Fruit fly (Drosophila melanogaster) whole organism, prepupa: Measurements from ENCODE around the gene Inx7.

ENCODE experiments used
- Blimp-1 ChIP-seq: fragments of 200-800 bp; sonication (Bioruptor generic); optimal IDR thresholded peaks from 3 replicates; lab custom pipeline; 2017; ENCODE audit warnings: missing biosample characterization, missing genetic modification characterization, mild to moderate bottlenecking, moderate library complexity, missing genetic modification reagents
- CG10631 ChIP-seq: fragments of 200-800 bp; sonication (Bioruptor generic); optimal IDR thresholded peaks from 2 replicates; lab custom pipeline; 2016; ENCODE audit warnings: missing biosample characterization, missing genetic modification characterization
- CG10669 ChIP-seq: fragments of 200-800 bp; sonication (Bioruptor generic); optimal IDR thresholded peaks from 3 replicates; lab custom pipeline; 2018; ENCODE audit warnings: missing biosample characterization, mild to moderate bottlenecking, missing genetic modification characterization, moderate library complexity
- CG11762 ChIP-seq: fragments of 200-800 bp; sonication (Bioruptor generic); optimal IDR thresholded peaks from 3 replicates; lab custom pipeline; 2016; ENCODE audit warnings: missing biosample characterization, missing genetic modification characterization; ENCODE audit not compliant: insufficient read depth
- CG11902 ChIP-seq: fragments of 200-800 bp; sonication (Bioruptor generic); optimal IDR thresholded peaks from 3 replicates; lab custom pipeline; 2016; ENCODE audit warnings: missing biosample characterization, missing genetic modification characterization
- CG15336 ChIP-seq: fragments of 200-800 bp; sonication (Bioruptor generic); IDR thresholded peaks from 2 replicates; pipeline ENCODE4 v1.3.6; 2022; ENCODE audit warnings: missing biosample characterization, missing genetic modification characterization
- CG31627 ChIP-seq: fragments of 200-800 bp; sonication (Bioruptor generic); optimal IDR thresholded peaks from 3 replicates; lab custom pipeline; 2016; ENCODE audit warnings: missing biosample characterization, missing genetic modification characterization
- CG32006 ChIP-seq: fragments of 200-800 bp; sonication (Bioruptor generic); optimal IDR thresholded peaks from 3 replicates; lab custom pipeline; 2017; ENCODE audit warnings: missing biosample characterization, mild to moderate bottlenecking, missing genetic modification characterization
- CG34406 ChIP-seq: fragments of 200-800 bp; sonication (Bioruptor generic); optimal IDR thresholded peaks from 3 replicates; lab custom pipeline; 2016; ENCODE audit warnings: missing biosample characterization, missing genetic modification characterization
- CG6163 ChIP-seq: fragments of 200-800 bp; sonication (Bioruptor generic); IDR thresholded peaks from 3 replicates; pipeline ENCODE4 v1.3.6; 2022; ENCODE audit warnings: missing biosample characterization, missing genetic modification characterization
- CG6276 ChIP-seq: fragments of 200-800 bp; sonication (Bioruptor generic); optimal IDR thresholded peaks from 2 replicates; lab custom pipeline; 2017; ENCODE audit warnings: missing biosample characterization, mild to moderate bottlenecking, missing genetic modification characterization
- CG6792 ChIP-seq: fragments of 200-800 bp; sonication (Bioruptor generic); optimal IDR thresholded peaks from 3 replicates; lab custom pipeline; 2016; ENCODE audit warnings: missing biosample characterization, missing genetic modification characterization
- CG6808 ChIP-seq: fragments of 200-800 bp; sonication (Bioruptor generic); optimal IDR thresholded peaks from 3 replicates; lab custom pipeline; 2017; ENCODE audit warnings: missing biosample characterization, missing genetic modification characterization, mild to moderate bottlenecking, moderate library complexity, missing genetic modification reagents
- CG7368 ChIP-seq: fragments of 200-800 bp; sonication (Bioruptor generic); optimal IDR thresholded peaks from 3 replicates; lab custom pipeline; 2016; ENCODE audit warnings: missing biosample characterization, missing genetic modification characterization
- CG8119 ChIP-seq: fragments of 200-800 bp; sonication (Bioruptor generic); IDR thresholded peaks from 3 replicates; pipeline ENCODE4 v1.3.6; 2022; ENCODE audit warnings: missing biosample characterization, missing genetic modification characterization
- CG8319 ChIP-seq: fragments of 200-800 bp; sonication (Bioruptor generic); optimal IDR thresholded peaks from 3 replicates; lab custom pipeline; 2016; ENCODE audit warnings: missing biosample characterization, missing genetic modification characterization
- CG8632 ChIP-seq: fragments of 200-800 bp; sonication (Bioruptor generic); optimal IDR thresholded peaks from 3 replicates; lab custom pipeline; 2016; ENCODE audit warnings: missing biosample characterization, missing genetic modification characterization
- Eip75B ChIP-seq: fragments of 200-800 bp; sonication (Bioruptor generic); optimal IDR thresholded peaks from 3 replicates; lab custom pipeline; 2016; ENCODE audit warnings: missing biosample characterization, missing genetic modification characterization
- Eip78C ChIP-seq: fragments of 200-800 bp; sonication (Bioruptor generic); peaks from one replicate; lab custom pipeline; 2016; ENCODE audit warnings: missing biosample characterization, missing genetic modification characterization
- Eip93F ChIP-seq: fragments of 200-800 bp; sonication (Bioruptor generic); optimal IDR thresholded peaks from 2 replicates; lab custom pipeline; 2016; ENCODE audit warnings: missing biosample characterization, mild to moderate bottlenecking, missing genetic modification characterization
- Hr38 ChIP-seq: sonication (Bioruptor generic); optimal IDR thresholded peaks from 2 replicates; lab custom pipeline; 2016; ENCODE audit warnings: missing biosample characterization, missing genetic modification characterization
- Hr39 ChIP-seq: fragments of 200-800 bp; sonication (Bioruptor generic); optimal IDR thresholded peaks from 2 replicates; lab custom pipeline; 2016; ENCODE audit warnings: missing biosample characterization, missing genetic modification characterization
- Hr4 ChIP-seq: fragments of 200-800 bp; sonication (Bioruptor generic); optimal IDR thresholded peaks from 3 replicates; lab custom pipeline; 2016; ENCODE audit warnings: missing biosample characterization, missing genetic modification characterization
- Lpt ChIP-seq: fragments of 200-800 bp; sonication (Bioruptor generic); optimal IDR thresholded peaks from 3 replicates; lab custom pipeline; 2016; ENCODE audit warnings: missing biosample characterization, missing genetic modification characterization
- Met ChIP-seq: fragments of 200-800 bp; sonication (Bioruptor generic); optimal IDR thresholded peaks from 3 replicates; lab custom pipeline; 2016; ENCODE audit warnings: missing biosample characterization, missing genetic modification characterization
- Sox15 ChIP-seq: fragments of 200-800 bp; sonication (Bioruptor generic); optimal IDR thresholded peaks from 3 replicates; lab custom pipeline; 2016; ENCODE audit warnings: missing biosample characterization, missing genetic modification characterization
- acj6 ChIP-seq: fragments of 200-800 bp; sonication (Bioruptor generic); optimal IDR thresholded peaks from 3 replicates; lab custom pipeline; 2016; ENCODE audit warnings: missing biosample characterization, missing genetic modification characterization
- cyc ChIP-seq: fragments of 200-800 bp; sonication (Bioruptor generic); optimal IDR thresholded peaks from 3 replicates; lab custom pipeline; 2016; ENCODE audit warnings: missing biosample characterization, missing genetic modification characterization
- dac ChIP-seq: fragments of 200-800 bp; sonication (Bioruptor generic); optimal IDR thresholded peaks from 2 replicates; lab custom pipeline; 2017; ENCODE audit warnings: missing biosample characterization, mild to moderate bottlenecking, missing genetic modification characterization
- eg ChIP-seq: fragments of 200-800 bp; sonication (Bioruptor generic); IDR thresholded peaks from 3 replicates; pipeline ENCODE4 v1.3.6; 2022; ENCODE audit warnings: missing biosample characterization, missing genetic modification characterization
- esn ChIP-seq: fragments of 200-800 bp; sonication (Bioruptor generic); optimal IDR thresholded peaks from 2 replicates; lab custom pipeline; 2016; ENCODE audit warnings: missing biosample characterization, mild to moderate bottlenecking, missing genetic modification characterization, moderate library complexity
- fd85E ChIP-seq: fragments of 200-800 bp; sonication (Bioruptor generic); optimal IDR thresholded peaks from 3 replicates; lab custom pipeline; 2016; ENCODE audit warnings: missing biosample characterization, missing genetic modification characterization
- pdm3 ChIP-seq: fragments of 200-800 bp; sonication (Bioruptor generic); optimal IDR thresholded peaks from 3 replicates; lab custom pipeline; 2016; ENCODE audit warnings: missing biosample characterization, missing genetic modification characterization
- spab ChIP-seq: fragments of 200-800 bp; sonication (Bioruptor generic); optimal IDR thresholded peaks from 2 replicates; lab custom pipeline; 2017; ENCODE audit warnings: missing biosample characterization, mild to moderate bottlenecking, missing genetic modification characterization, missing genetic modification reagents
- ss ChIP-seq, 2 experiments: fragments of 200-800 bp; sonication (Bioruptor generic); optimal IDR thresholded peaks; 2 replicates in 1 of 2; 3 replicates in 1 of 2; lab custom pipeline; 2017 to 2018; ENCODE audit warnings: mild to moderate bottlenecking in 2 of 2, missing biosample characterization in 2 of 2, missing genetic modification characterization in 2 of 2, moderate library complexity in 1 of 2
- svp ChIP-seq: fragments of 200-800 bp; sonication (Bioruptor generic); peaks from one replicate; lab custom pipeline; 2016; ENCODE audit warnings: missing biosample characterization, missing genetic modification characterization
- vri ChIP-seq: fragments of 200-800 bp; sonication (Bioruptor generic); optimal IDR thresholded peaks from 3 replicates; lab custom pipeline; 2016; ENCODE audit warnings: missing biosample characterization, mild to moderate bottlenecking, missing genetic modification characterization

Inx7 gene

DNA sequence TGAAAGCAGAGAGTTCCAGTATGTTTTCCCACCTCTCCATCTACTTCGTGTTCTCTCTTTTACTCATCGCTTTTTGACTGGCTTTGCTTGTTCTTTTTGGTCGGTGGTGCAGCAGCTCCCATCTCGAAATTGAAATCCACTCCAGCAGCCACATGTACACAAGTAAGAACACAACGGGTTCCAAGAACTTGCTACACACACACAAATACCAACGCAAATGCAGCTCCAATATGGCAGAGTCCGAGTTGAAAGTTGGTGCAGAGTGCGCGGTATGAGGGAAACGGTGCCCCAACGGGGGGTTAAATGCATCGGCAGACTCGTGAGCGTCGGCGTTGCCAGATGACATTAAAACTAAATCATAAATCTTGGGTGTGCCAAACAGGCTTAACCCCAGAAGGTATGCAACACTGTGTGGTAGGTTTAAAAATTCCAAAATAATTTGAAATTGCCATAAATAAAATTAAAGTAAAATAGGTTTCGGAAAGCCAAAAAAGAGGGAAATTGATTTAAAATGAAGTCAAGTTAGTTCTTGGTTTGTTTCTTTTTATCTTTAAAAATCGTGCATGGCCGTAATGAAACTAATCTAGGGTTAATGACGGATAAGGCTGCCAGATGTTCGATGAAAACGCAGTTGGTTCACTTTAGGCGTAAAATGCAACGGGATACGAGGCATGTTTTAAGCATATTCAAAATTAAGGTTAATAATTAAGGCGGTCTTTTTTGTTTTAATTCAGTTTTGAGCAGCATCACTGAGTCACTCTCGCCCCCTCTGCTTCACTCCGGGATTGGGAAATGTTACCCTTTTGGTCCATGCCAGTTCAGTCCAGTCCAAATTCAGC is 4.5 kb upstream of the Inx7 start (continued):
- peak; percentile 82 for TF ChIP-seq CG6808 (GFP tag; lab: Kevin White, UChicago)
- peak; percentile 88 for TF ChIP-seq CG32006
- peak; percentile 78 for TF ChIP-seq CG8632 (GFP tag; lab: Kevin White, UChicago)
- TF ChIP-seq fd85E, result peak; percentile 21
- TF ChIP-seq Eip78C (GFP tag; lab: Kevin White, UChicago), result peak; percentile 96
- TF ChIP-seq CG11762 (GFP tag; lab: Kevin White, UChicago), result peak; percentile 81
- peak; percentile 90 for TF ChIP-seq pdm3 (GFP tag; lab: Kevin White, UChicago)
- TF ChIP-seq CG6276 (GFP tag; lab: Kevin White, UChicago), result peak; percentile 54
- TF ChIP-seq svp, result peak; percentile 93
- TF ChIP-seq CG10631 (GFP tag; lab: Kevin White, UChicago), result peak; percentile 88

DNA sequence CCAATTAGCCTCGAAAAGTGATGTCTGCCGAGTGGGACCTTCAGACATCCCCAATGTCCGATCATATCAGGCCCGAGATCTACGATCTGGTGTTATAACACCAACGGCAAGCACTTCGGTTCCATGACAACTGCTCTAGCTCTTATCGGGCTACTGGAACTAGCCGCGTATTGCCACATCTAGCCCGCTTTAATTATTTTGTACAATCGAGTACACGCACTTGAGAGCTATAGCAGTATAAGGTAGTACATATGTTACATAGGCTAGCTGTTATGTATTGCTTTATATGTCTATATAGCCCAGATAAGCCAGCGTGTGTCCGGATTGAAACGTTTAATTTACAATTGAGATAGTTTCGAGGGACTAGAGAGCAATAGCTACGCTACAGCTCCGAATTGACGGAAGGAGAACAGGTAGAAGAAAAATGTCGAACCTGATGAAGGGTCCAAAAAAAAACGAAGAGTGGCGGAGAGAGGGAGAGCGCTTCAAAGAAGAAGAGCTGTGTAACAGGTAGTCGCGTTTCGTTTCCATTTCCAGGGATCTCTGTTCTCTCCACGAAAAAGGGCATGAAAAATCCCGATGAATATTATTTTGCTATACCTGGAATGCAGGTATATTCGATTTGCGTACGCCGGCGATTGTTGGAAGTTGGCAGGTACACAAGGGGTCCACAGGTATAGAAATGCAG is 3.7 kb upstream of the Inx7 start:
- TF ChIP-seq CG8119 (GFP tag; lab: Robert Waterston, UW) (no peak), Blimp-1 (GFP tag; lab: Kevin White, UChicago) (peak; percentile 1)
- TF ChIP-seq, all 60 proteins: peak for 1

DNA sequence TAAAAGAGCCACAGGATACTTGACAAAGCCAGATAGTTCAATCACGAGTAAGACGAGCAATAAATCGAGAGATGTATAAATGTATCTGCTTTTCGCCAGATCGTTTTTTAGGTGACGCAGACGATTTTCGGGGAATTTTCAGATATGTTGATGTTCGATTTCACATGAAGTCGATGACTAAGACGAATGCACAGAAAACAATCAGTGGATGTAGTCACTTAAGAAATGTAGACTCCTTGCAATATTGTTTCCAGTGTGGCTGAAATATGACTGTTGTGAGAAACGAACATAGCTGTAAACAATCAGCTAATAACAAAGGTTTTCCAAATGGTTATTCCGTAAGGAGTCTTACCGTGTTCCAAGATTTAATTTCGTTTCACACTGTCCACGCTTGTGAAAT is 2.7 kb upstream of the Inx7 start:
- TF ChIP-seq Eip78C (GFP tag; lab: Kevin White, UChicago) (peak; percentile 54), cyc (GFP tag; lab: Kevin White, UChicago) (no peak), Met (GFP tag; lab: Kevin White, UChicago) (peak; percentile 11), Blimp-1 (GFP tag; lab: Kevin White, UChicago) (no peak), Hr39 (GFP tag; lab: Kevin White, UChicago) (peak; percentile 6)
- TF ChIP-seq, all 60 proteins: peak for 3

- TF ChIP-seq CG6276 (GFP tag; lab: Kevin White, UChicago), result no peak
- peak; percentile 42 for TF ChIP-seq Eip78C (GFP tag; lab: Kevin White, UChicago)
- TF ChIP-seq eg (GFP tag; lab: Robert Waterston, UW), result no peak
- TF ChIP-seq svp, result peak; percentile 40
- no peak for TF ChIP-seq CG31627 (GFP tag; lab: Kevin White, UChicago)
- TF ChIP-seq Blimp-1 (GFP tag; lab: Kevin White, UChicago), result peak; percentile 28
These were observed 1.8 kb upstream of the Inx7 start for dm6 chrX:6995258-6995657.

- TF ChIP-seq CG6276 (GFP tag; lab: Kevin White, UChicago) (no peak), CG11762 (GFP tag; lab: Kevin White, UChicago) (no peak), ss (GFP tag; optimal IDR thresholded peaks at IDR 0.05; lab: Kevin White, UChicago) (peak; percentile 14 to 59), Hr38 (no peak), CG8119 (GFP tag; lab: Robert Waterston, UW) (no peak), vri (GFP tag; lab: Kevin White, UChicago) (no peak), acj6 (GFP tag; lab: Kevin White, UChicago) (no peak), Lpt (GFP tag; lab: Kevin White, UChicago) (no peak), CG6808 (GFP tag; lab: Kevin White, UChicago) (peak; percentile 41), svp (peak; percentile 51), CG34406 (peak; percentile 10), CG8319 (GFP tag; lab: Kevin White, UChicago) (no peak), spab (peak; percentile 30), eg (GFP tag; lab: Robert Waterston, UW) (no peak), CG8632 (GFP tag; lab: Kevin White, UChicago) (peak; percentile 31), esn (GFP tag; lab: Kevin White, UChicago) (no peak), CG7368 (GFP tag; lab: Kevin White, UChicago) (no peak), dac (GFP tag; lab: Kevin White, UChicago) (no peak), CG11902 (GFP tag; lab: Kevin White, UChicago) (no peak), Eip93F (GFP tag; lab: Kevin White, UChicago) (no peak), Hr4 (GFP tag; lab: Kevin White, UChicago) (no peak), cyc (GFP tag; lab: Kevin White, UChicago) (no peak), Eip75B (GFP tag; lab: Kevin White, UChicago) (no peak), CG15336 (GFP tag; lab: Robert Waterston, UW) (no peak), CG10669 (GFP tag; lab: Kevin White, UChicago) (peak; percentile 40), Eip78C (GFP tag; lab: Kevin White, UChicago) (peak; percentile 42), CG6792 (GFP tag; lab: Kevin White, UChicago) (peak; percentile 7), CG6163 (GFP tag; lab: Robert Waterston, UW) (0 out of 3 replicates have a peak, but pooled peaks have one; percentile 31), Blimp-1 (GFP tag; lab: Kevin White, UChicago) (no peak), Sox15 (GFP tag; lab: Kevin White, UChicago) (no peak)
These were observed 1.2 kb upstream of the Inx7 start for dm6 chrX:6994473-6995179.
